Fruit fly (Drosophila melanogaster) whole organism, embryonic: ENCODE measurements around the gene mib1.

Source experiments
- Aef1 ChIP-seq: fragments of 200-800 bp; sonication (Bioruptor generic); IDR thresholded peaks from 3 replicates; pipeline ENCODE4 v1.3.6; 2022; ENCODE audit warnings: missing biosample characterization, missing genetic modification characterization
- B-H2 ChIP-seq: fragments of 200-800 bp; sonication (Bioruptor generic); optimal IDR thresholded peaks from 2 replicates; lab custom pipeline; 2018; ENCODE audit warnings: missing biosample characterization, mild to moderate bottlenecking, missing genetic modification characterization
- Blimp-1 ChIP-seq: fragments of 200-800 bp; sonication (Bioruptor generic); optimal IDR thresholded peaks from 3 replicates; lab custom pipeline; 2018; ENCODE audit warnings: missing biosample characterization, missing genetic modification characterization, mild to moderate bottlenecking, moderate library complexity, missing genetic modification reagents
- BtbVII ChIP-seq: fragments of 200-800 bp; sonication (Bioruptor generic); optimal IDR thresholded peaks from 3 replicates; lab custom pipeline; 2017; ENCODE audit warnings: missing biosample characterization, mild to moderate bottlenecking, missing genetic modification characterization
- CG10267 ChIP-seq: fragments of 200-800 bp; sonication (Bioruptor generic); optimal IDR thresholded peaks from 2 replicates; lab custom pipeline; 2018; ENCODE audit warnings: missing biosample characterization, mild to moderate bottlenecking, missing genetic modification characterization, moderate library complexity
- CG10959 ChIP-seq: fragments of 200-800 bp; sonication (Bioruptor generic); IDR thresholded peaks from 2 replicates; pipeline ENCODE4 v1.3.6; 2022; ENCODE audit warnings: missing biosample characterization, missing genetic modification characterization
- CG11696 ChIP-seq: fragments of 200-800 bp; sonication (Bioruptor generic); IDR thresholded peaks from 2 replicates; pipeline ENCODE4 v1.3.6; 2022; ENCODE audit warnings: missing biosample characterization, missing genetic modification characterization
- CG11723 ChIP-seq: fragments of 200-800 bp; sonication (Bioruptor generic); optimal IDR thresholded peaks from 2 replicates; lab custom pipeline; 2017; ENCODE audit warnings: missing biosample characterization, mild to moderate bottlenecking, missing genetic modification characterization
- CG12236 ChIP-seq: fragments of 200-800 bp; sonication (Bioruptor generic); optimal IDR thresholded peaks from 2 replicates; lab custom pipeline; 2016; ENCODE audit warnings: missing biosample characterization, missing genetic modification characterization
- CG13424 ChIP-seq: fragments of 200-800 bp; sonication (Bioruptor generic); optimal IDR thresholded peaks from 2 replicates; lab custom pipeline; 2019; ENCODE audit warnings: missing biosample characterization, mild to moderate bottlenecking, missing genetic modification characterization, moderate library complexity
- CG14710 ChIP-seq: fragments of 200-800 bp; sonication (Bioruptor generic); optimal IDR thresholded peaks from 3 replicates; lab custom pipeline; 2019; ENCODE audit warnings: missing biosample characterization, mild to moderate bottlenecking, missing genetic modification characterization, moderate library complexity
- CG2889 ChIP-seq: fragments of 200-800 bp; sonication (Bioruptor generic); IDR thresholded peaks from 3 replicates; pipeline ENCODE4 v1.3.6; 2022; ENCODE audit warnings: missing biosample characterization, missing genetic modification characterization
- CG30431 ChIP-seq: fragments of 200-800 bp; sonication (Bioruptor generic); optimal IDR thresholded peaks from 2 replicates; lab custom pipeline; 2017; ENCODE audit warnings: missing biosample characterization, missing genetic modification characterization
- CG42726 ChIP-seq: fragments of 200-800 bp; sonication (Bioruptor generic); IDR thresholded peaks from 2 replicates; pipeline ENCODE4 v1.3.6; 2022; ENCODE audit warnings: missing biosample characterization, missing genetic modification characterization; ENCODE audit not compliant: partially characterized antibody
- CG4328 ChIP-seq: fragments of 200-800 bp; sonication (Bioruptor generic); optimal IDR thresholded peaks from 3 replicates; lab custom pipeline; 2017; ENCODE audit warnings: missing biosample characterization, missing genetic modification reagents, missing genetic modification characterization
- CG7839 ChIP-seq: fragments of 200-800 bp; sonication (Bioruptor generic); optimal IDR thresholded peaks from 3 replicates; lab custom pipeline; 2018; ENCODE audit warnings: missing biosample characterization, mild to moderate bottlenecking, missing genetic modification characterization, moderate library complexity
- CG9817 ChIP-seq: fragments of 200-800 bp; sonication (Bioruptor generic); optimal IDR thresholded peaks from 2 replicates; lab custom pipeline; 2018; ENCODE audit warnings: missing biosample characterization, mild to moderate bottlenecking, missing genetic modification characterization, moderate library complexity
- D ChIP-seq, 2 experiments: fragments of 200-800 bp in 1 of 2; fragments of >200 bp in 1 of 2; sonication (Bioruptor generic) in 1 of 2; optimal IDR thresholded peaks; 2 replicates in 1 of 2; 3 replicates in 1 of 2; lab custom pipeline; 2017; ENCODE audit warnings: mild to moderate bottlenecking in 1 of 2, missing biosample characterization in 1 of 2, missing genetic modification characterization in 1 of 2, missing genetic modification reagents in 1 of 2
- Ets65A ChIP-seq: fragments of 200-800 bp; sonication (Bioruptor generic); peaks from one replicate; lab custom pipeline; 2016; ENCODE audit warnings: missing biosample characterization, missing genetic modification characterization
- HHEX ChIP-seq: fragments of 200-800 bp; sonication (Bioruptor generic); optimal IDR thresholded peaks from 3 replicates; lab custom pipeline; 2017; ENCODE audit warnings: missing biosample characterization, mild to moderate bottlenecking, missing genetic modification characterization, missing genetic modification reagents
- HmgD ChIP-seq: fragments of 200-800 bp; sonication (Bioruptor generic); optimal IDR thresholded peaks from 3 replicates; lab custom pipeline; 2016; ENCODE audit warnings: missing biosample characterization, missing genetic modification characterization
- MESR4 ChIP-seq: fragments of 200-800 bp; sonication (Bioruptor generic); optimal IDR thresholded peaks from 2 replicates; lab custom pipeline; 2018; ENCODE audit warnings: missing biosample characterization, mild to moderate bottlenecking, missing genetic modification characterization, moderate library complexity
- PHDP ChIP-seq: fragments of 200-800 bp; sonication (Bioruptor generic); optimal IDR thresholded peaks from 3 replicates; lab custom pipeline; 2018; ENCODE audit warnings: missing biosample characterization, mild to moderate bottlenecking, missing genetic modification characterization, moderate library complexity
- Side ChIP-seq: fragments of 200-800 bp; sonication (Bioruptor generic); optimal IDR thresholded peaks from 2 replicates; lab custom pipeline; 2016; ENCODE audit warnings: missing biosample characterization, missing genetic modification characterization
- Ssrp ChIP-seq: fragments of 200-800 bp; sonication (Bioruptor generic); optimal IDR thresholded peaks from 2 replicates; lab custom pipeline; 2018; ENCODE audit warnings: missing biosample characterization, mild to moderate bottlenecking, missing genetic modification characterization, moderate library complexity
- Xrp1 ChIP-seq: fragments of 200-800 bp; sonication (Bioruptor generic); IDR thresholded peaks from 2 replicates; pipeline ENCODE4 v1.3.6; 2022; ENCODE audit warnings: missing biosample characterization, missing genetic modification characterization
- ab ChIP-seq: fragments of 200-800 bp; sonication (Bioruptor generic); optimal IDR thresholded peaks from 2 replicates; lab custom pipeline; 2016; ENCODE audit warnings: missing biosample characterization, missing genetic modification characterization
- chm ChIP-seq: fragments of 200-800 bp; sonication (Bioruptor generic); IDR thresholded peaks from 2 replicates; pipeline ENCODE4 v1.3.6; 2022; ENCODE audit warnings: missing biosample characterization, missing genetic modification characterization
- ci ChIP-seq: fragments of 200-800 bp; sonication (Bioruptor generic); IDR thresholded peaks from 3 replicates; pipeline ENCODE4 v1.3.6; 2022; ENCODE audit warnings: missing biosample characterization, missing genetic modification characterization
- crol ChIP-seq: fragments of 200-800 bp; sonication (Bioruptor generic); IDR thresholded peaks from 2 replicates; pipeline ENCODE4 v1.3.6; 2022; ENCODE audit warnings: missing biosample characterization, missing genetic modification characterization
- esg ChIP-seq: fragments of 200-800 bp; sonication (Bioruptor generic); conservative IDR thresholded peaks from 2 replicates; pipeline ENCODE4 v1.3.6; 2022; ENCODE audit warnings: missing biosample characterization, missing genetic modification characterization
- fd64A ChIP-seq: fragments of 200-800 bp; sonication (Bioruptor generic); optimal IDR thresholded peaks from 3 replicates; lab custom pipeline; 2018; ENCODE audit warnings: missing biosample characterization, mild to moderate bottlenecking, missing genetic modification characterization
- fru ChIP-seq: fragments of >200 bp; optimal IDR thresholded peaks from 2 replicates; lab custom pipeline; 2017
- gem ChIP-seq: fragments of 200-800 bp; sonication (Bioruptor generic); optimal IDR thresholded peaks from 2 replicates; lab custom pipeline; 2019; ENCODE audit warnings: missing biosample characterization, mild to moderate bottlenecking, missing genetic modification characterization, moderate library complexity
- gsb ChIP-seq: fragments of 200-800 bp; sonication (Bioruptor generic); IDR thresholded peaks from 2 replicates; pipeline ENCODE4 v1.3.6; 2022; ENCODE audit warnings: missing biosample characterization, missing genetic modification characterization
- gt ChIP-seq: fragments of 200-800 bp; sonication (Bioruptor generic); IDR thresholded peaks from 2 replicates; pipeline ENCODE4 v1.3.6; 2022; ENCODE audit warnings: missing biosample characterization, missing genetic modification characterization
- lilli ChIP-seq: fragments of 200-800 bp; sonication (Bioruptor generic); optimal IDR thresholded peaks from 3 replicates; lab custom pipeline; 2016; ENCODE audit warnings: missing biosample characterization, missing genetic modification characterization
- lmd ChIP-seq: fragments of 200-800 bp; sonication (Bioruptor generic); IDR thresholded peaks from 2 replicates; pipeline ENCODE4 v1.3.6; 2022; ENCODE audit warnings: missing biosample characterization, missing genetic modification characterization
- nmo ChIP-seq: fragments of 200-800 bp; sonication (Bioruptor generic); optimal IDR thresholded peaks from 2 replicates; lab custom pipeline; 2018; ENCODE audit warnings: missing biosample characterization, mild to moderate bottlenecking, missing genetic modification characterization, moderate library complexity
- phol ChIP-seq: fragments of 200-800 bp; sonication (Bioruptor generic); optimal IDR thresholded peaks from 3 replicates; lab custom pipeline; 2018; ENCODE audit warnings: missing biosample characterization, mild to moderate bottlenecking, missing genetic modification characterization, moderate library complexity
- pnt ChIP-seq: fragments of 200-800 bp; sonication (Bioruptor generic); optimal IDR thresholded peaks from 3 replicates; lab custom pipeline; 2016; ENCODE audit warnings: missing biosample characterization, missing genetic modification characterization
- pum ChIP-seq: fragments of 200-800 bp; sonication (Bioruptor generic); optimal IDR thresholded peaks from 2 replicates; lab custom pipeline; 2016; ENCODE audit warnings: missing biosample characterization, missing genetic modification characterization
- ro ChIP-seq: fragments of 200-800 bp; sonication (Bioruptor generic); IDR thresholded peaks from 2 replicates; pipeline ENCODE4 v1.3.6; 2022; ENCODE audit warnings: missing biosample characterization, missing genetic modification characterization
- sob ChIP-seq: fragments of 200-800 bp; sonication (Bioruptor generic); IDR thresholded peaks from 2 replicates; pipeline ENCODE4 v1.3.6; 2022; ENCODE audit warnings: missing biosample characterization, missing genetic modification characterization
- tgo ChIP-seq: fragments of 200-800 bp; sonication (Bioruptor generic); IDR thresholded peaks from 3 replicates; pipeline ENCODE4 v1.3.6; 2022; ENCODE audit warnings: missing biosample characterization, missing genetic modification characterization
- tll ChIP-seq, 2 experiments: fragments of 200-800 bp in 1 of 2; fragments of >200 bp in 1 of 2; sonication (Bioruptor generic) in 1 of 2; optimal IDR thresholded peaks; 2 replicates each; lab custom pipeline; 2017 to 2019; ENCODE audit warnings: missing biosample characterization in 2 of 2, missing genetic modification characterization in 2 of 2, mild to moderate bottlenecking in 1 of 2, moderate library complexity in 1 of 2
- usp ChIP-seq: fragments of >200 bp; optimal IDR thresholded peaks from 2 replicates; lab custom pipeline; 2017; ENCODE audit warnings: missing biosample characterization, missing genetic modification characterization
- vfl ChIP-seq: fragments of 200-800 bp; sonication (Bioruptor generic); optimal IDR thresholded peaks from 2 replicates; lab custom pipeline; 2016; ENCODE audit warnings: missing biosample characterization, missing genetic modification characterization
- wor ChIP-seq: fragments of 200-800 bp; sonication (Bioruptor generic); IDR thresholded peaks from 2 replicates; pipeline ENCODE4 v1.3.6; 2022; ENCODE audit warnings: missing biosample characterization, missing genetic modification characterization
- zen2 ChIP-seq: fragments of 200-800 bp; sonication (Bioruptor generic); IDR thresholded peaks from 3 replicates; pipeline ENCODE4 v1.3.6; 2022; ENCODE audit warnings: missing biosample characterization, missing genetic modification characterization; ENCODE audit not compliant: partially characterized antibody

mib1 gene

dm6 chr3L:16045083-16045830, 33.6 kb upstream of the mib1 start:
- TF ChIP-seq tgo (GFP tag; lab: Robert Waterston, UW), result peak; percentile 36; the same call in 2 of the 3 replicates
- no peak for TF ChIP-seq BtbVII (GFP tag; lab: Kevin White, UChicago)
- TF ChIP-seq CG14710 (tag; lab: Kevin White, UChicago), result peak; percentile 12
- no peak for TF ChIP-seq usp
- TF ChIP-seq crol (GFP tag; lab: Robert Waterston, UW), result no peak; the same call in 1 of the 2 replicates
- TF ChIP-seq CG13424 (tag; lab: Kevin White, UChicago), result peak; percentile 22
- TF ChIP-seq gt (GFP tag; lab: Robert Waterston, UW), result no peak
- no peak for TF ChIP-seq Side (GFP tag; lab: Kevin White, UChicago)
- TF ChIP-seq chm, result no peak
- TF ChIP-seq Xrp1 (GFP tag; lab: Robert Waterston, UW), result peak; percentile 46
- TF ChIP-seq CG11723 (GFP tag; lab: Kevin White, UChicago), result no peak
- TF ChIP-seq CG7839 (tag; lab: Kevin White, UChicago), result peak; percentile 61
- peak; percentile 24 for TF ChIP-seq pnt (GFP tag; lab: Kevin White, UChicago)
- no peak for TF ChIP-seq tll (GFP tag; optimal IDR thresholded peaks at IDR 0.05; lab: Kevin White, UChicago)
- no peak for TF ChIP-seq zen2 (GFP tag; lab: Robert Waterston, UW)
- TF ChIP-seq B-H2 (GFP tag; lab: Kevin White, UChicago), result no peak
- TF ChIP-seq CG30431 (GFP tag; lab: Kevin White, UChicago), result no peak
- no peak for TF ChIP-seq lilli (GFP tag; lab: Kevin White, UChicago)
- TF ChIP-seq HmgD (GFP tag; lab: Kevin White, UChicago), result no peak
- TF ChIP-seq CG10959 (GFP tag; lab: Robert Waterston, UW), result no peak
- no peak for TF ChIP-seq CG9817
- TF ChIP-seq HHEX (GFP tag; lab: Kevin White, UChicago), result no peak
- peak; percentile 38 for TF ChIP-seq CG10267 (tag; lab: Kevin White, UChicago)
- TF ChIP-seq ro, result no peak
- peak; percentile 40 for TF ChIP-seq sob (GFP tag; lab: Robert Waterston, UW)
- TF ChIP-seq vfl (GFP tag; lab: Kevin White, UChicago), result no peak
- peak; percentile 42; the same call in 1 of the 2 replicates for TF ChIP-seq CG11696 (GFP tag; lab: Robert Waterston, UW)
- peak; percentile 34; the same call in 2 of the 3 replicates for TF ChIP-seq Aef1
- no peak for TF ChIP-seq pum
- peak; percentile 58 for TF ChIP-seq PHDP (tag; lab: Kevin White, UChicago)
- TF ChIP-seq lmd (GFP tag; lab: Robert Waterston, UW), result peak; percentile 36
- TF ChIP-seq Blimp-1 (GFP tag; lab: Kevin White, UChicago), result peak; percentile 18
- peak; percentile 84 for TF ChIP-seq gem (tag; lab: Kevin White, UChicago)
- TF ChIP-seq fd64A (GFP tag; lab: Kevin White, UChicago), result no peak
- peak; percentile 69 for TF ChIP-seq nmo (GFP tag; lab: Kevin White, UChicago)
- peak; percentile 76 for TF ChIP-seq Ets65A
- TF ChIP-seq CG42726 (GFP tag; lab: Robert Waterston, UW), result no peak
- TF ChIP-seq D (optimal IDR thresholded peaks at IDR 0.05; lab: Kevin White, UChicago), result peak; percentile 72
- peak; percentile 46 for TF ChIP-seq D (GFP tag; optimal IDR thresholded peaks at IDR 0.05; lab: Kevin White, UChicago)
- TF ChIP-seq ci (GFP tag; lab: Robert Waterston, UW), result 0 out of 3 replicates have a peak, but pooled peaks have one; percentile 28
- TF ChIP-seq CG4328 (GFP tag; lab: Kevin White, UChicago), result no peak
- TF ChIP-seq CG2889 (GFP tag; lab: Robert Waterston, UW), result no peak
- TF ChIP-seq fru (lab: Kevin White, UChicago), result no peak
- peak; percentile 12 for TF ChIP-seq Ssrp
- no peak for TF ChIP-seq wor (GFP tag; lab: Robert Waterston, UW)
- no peak for TF ChIP-seq ab (GFP tag; lab: Kevin White, UChicago)
- TF ChIP-seq phol, result no peak
- no peak for TF ChIP-seq gsb (GFP tag; lab: Robert Waterston, UW)
- peak; percentile 50 for TF ChIP-seq esg (GFP tag; lab: Robert Waterston, UW)
- TF ChIP-seq MESR4 (GFP tag; lab: Kevin White, UChicago), result no peak
- TF ChIP-seq CG12236 (GFP tag; lab: Kevin White, UChicago), result no peak
